Worm (Caenorhabditis elegans): ENCODE measurements around the gene atg-18.

DNA sequence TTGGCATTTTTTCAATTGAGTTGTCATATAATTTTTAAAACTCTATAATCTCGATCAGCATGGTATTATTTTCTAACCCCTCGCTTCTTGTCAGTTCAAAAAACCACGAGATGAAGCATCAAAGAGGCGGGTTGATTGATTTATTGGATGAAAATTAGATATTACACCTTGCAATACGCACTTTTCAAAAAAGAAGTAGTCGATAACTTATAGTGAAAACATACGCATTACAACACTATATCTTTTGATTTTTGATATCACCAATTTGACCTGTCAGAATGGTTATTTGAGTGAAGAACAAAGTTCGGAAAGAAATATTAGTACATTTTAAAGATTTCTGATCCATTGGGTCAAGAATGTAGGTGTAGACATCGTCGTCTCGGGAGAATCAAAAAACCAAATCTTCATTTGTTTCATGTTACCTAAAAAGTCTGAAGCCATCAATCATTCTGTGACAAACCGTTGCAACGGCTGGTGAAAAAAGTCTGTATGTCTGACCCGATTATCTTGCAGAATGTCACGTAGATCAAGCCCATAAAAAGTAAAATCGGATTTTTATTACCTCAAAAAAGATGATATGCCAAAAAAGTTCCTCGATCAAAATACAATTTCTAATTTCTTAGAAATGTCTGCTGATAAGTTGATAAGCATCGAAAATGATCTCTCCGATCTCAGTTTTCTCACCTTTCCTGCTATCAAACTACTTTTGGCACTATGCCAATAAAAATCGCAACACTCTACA, 22.1 kb upstream of the atg-18 start:
- TF ChIP-seq ref-1 (GFP tag; conservative IDR thresholded peaks at IDR 0.05) (no peak), klf-2 (GFP tag; conservative IDR thresholded peaks at IDR 0.05) (no peak), T22C8.4 (GFP tag; IDR thresholded peaks at IDR 0.05) (no peak), ztf-29 (GFP tag; IDR thresholded peaks at IDR 0.05) (no peak)

All from whole organism, midembryonic.